Worm (Caenorhabditis elegans) whole organism, L4 larva: Measurements from ENCODE around the gene C03B1.4.

ENCODE experiments used
- aly-2 ChIP-seq: sonication (generic microtip); optimal IDR thresholded peaks from 2 replicates; lab custom pipeline; 2018; ENCODE audit warnings: missing biosample characterization, missing genetic modification characterization
- ces-1 ChIP-seq: fragments of 150-350 bp; sonication (generic microtip); optimal IDR thresholded peaks from 4 replicates; lab custom pipeline; 2014; ENCODE audit warnings: missing biosample characterization, missing genetic modification reagents, missing genetic modification characterization
- hlh-11 ChIP-seq: fragments of 200-800 bp; sonication (Bioruptor generic); optimal IDR thresholded peaks from 2 replicates; lab custom pipeline; 2018; ENCODE audit warnings: mild to moderate bottlenecking, missing genetic modification characterization, missing compliant biosample characterization
- lin-38 ChIP-seq: fragments of 200-800 bp; sonication (Bioruptor generic); IDR thresholded peaks from 2 replicates; pipeline ENCODE4 v1.3.6; 2022; ENCODE audit warnings: missing genetic modification reagents, missing genetic modification characterization, missing compliant biosample characterization
- nhr-102 ChIP-seq: sonication (generic microtip); optimal IDR thresholded peaks from 2 replicates; lab custom pipeline; 2016; ENCODE audit warnings: mild to moderate bottlenecking, missing genetic modification characterization, moderate library complexity, missing compliant biosample characterization
- nhr-11 ChIP-seq: fragments of 150-350 bp; optimal IDR thresholded peaks from 2 replicates; lab custom pipeline; 2014; ENCODE audit warnings: missing biosample characterization, missing genetic modification characterization
- nhr-28 ChIP-seq: fragments of 150-350 bp; optimal IDR thresholded peaks from 2 replicates; lab custom pipeline; 2014; ENCODE audit warnings: missing biosample characterization, missing genetic modification characterization
- nhr-76 ChIP-seq: fragments of 150-350 bp; optimal IDR thresholded peaks from 2 replicates; lab custom pipeline; 2014; ENCODE audit warnings: missing biosample characterization, missing genetic modification characterization

- no peak for TF ChIP-seq nhr-76 (tag; lab: Kevin White, UChicago)
- TF ChIP-seq nhr-28 (tag; lab: Kevin White, UChicago), result peak; percentile 75
- TF ChIP-seq ces-1, result no peak
- no peak for TF ChIP-seq nhr-11
- no peak for TF ChIP-seq nhr-102 (tag; lab: Kevin White, UChicago)
- no peak for TF ChIP-seq aly-2
- TF ChIP-seq lin-38 (GFP tag; lab: Robert Waterston, UW), result no peak
- TF ChIP-seq hlh-11 (tag; lab: Kevin White, UChicago), result no peak
These were observed 45.5 kb upstream of the C03B1.4 start for ce11 chrX:6318803-6319202.
